Fruit fly (Drosophila melanogaster): ENCODE measurements around the gene hzg.

The hzg gene

dm6 chr3L:15982783-15983432 lies 21.6 kb downstream of the hzg start, which contains the start of the genes brm and Arl1 (continued):
- TF ChIP-seq Antp (GFP tag; optimal IDR thresholded peaks at IDR 0.05) (peak; percentile 78), bbx (GFP tag; IDR thresholded peaks at IDR 0.05; ENCODE audit: partially characterized antibody) (no peak), CG12219 (GFP tag; optimal IDR thresholded peaks at IDR 0.05) (peak; percentile 90), CG15696 (tag; optimal IDR thresholded peaks at IDR 0.05) (peak; percentile 99), Poxn (GFP tag; IDR thresholded peaks at IDR 0.05) (peak; percentile 97), gt (GFP tag; IDR thresholded peaks at IDR 0.05) (peak; percentile 98), chinmo (GFP tag; IDR thresholded peaks at IDR 0.05; ENCODE audit: partially characterized antibody) (no peak), CG6254 (GFP tag; optimal IDR thresholded peaks at IDR 0.05) (peak; percentile 93), CG32767 (GFP tag; IDR thresholded peaks at IDR 0.05) (peak; percentile 99), sr (GFP tag; IDR thresholded peaks at IDR 0.05) (peak; percentile 95), fd102C (GFP tag; optimal IDR thresholded peaks at IDR 0.05) (peak; percentile 75), CG4730 (GFP tag; IDR thresholded peaks at IDR 0.05) (peak; percentile 99), E2f1 (GFP tag; IDR thresholded peaks at IDR 0.05) (peak; percentile 99), HLH54F (GFP tag; optimal IDR thresholded peaks at IDR 0.05) (peak; percentile 91), emc (GFP tag; optimal IDR thresholded peaks at IDR 0.05) (peak; percentile 74), bsh (GFP tag; optimal IDR thresholded peaks at IDR 0.05) (peak; percentile 80 to 98), CG43689 (GFP tag; IDR thresholded peaks at IDR 0.05) (peak; percentile 96), toy (GFP tag; IDR thresholded peaks at IDR 0.05) (peak; percentile 97), Dad (GFP tag; optimal IDR thresholded peaks at IDR 0.05) (peak; percentile 90), tna (GFP tag; IDR thresholded peaks at IDR 0.05; ENCODE audit: partially characterized antibody) (no peak), Rfx (GFP tag; IDR thresholded peaks at IDR 0.05) (peak; percentile 100), tio (GFP tag; optimal IDR thresholded peaks at IDR 0.05) (peak; percentile 97), Rx (GFP tag; IDR thresholded peaks at IDR 0.05) (peak; percentile 99), unc-4 (GFP tag; IDR thresholded peaks at IDR 0.05; ENCODE audit: partially characterized antibody) (0 out of 2 replicates have a peak, but pooled peaks have one; percentile 40), Nf-YC (tag; optimal IDR thresholded peaks at IDR 0.05) (peak; percentile 94), Lpt (GFP tag; optimal IDR thresholded peaks at IDR 0.05) (no peak), CG31441 (GFP tag; IDR thresholded peaks at IDR 0.05) (peak; percentile 100), CG10654 (GFP tag; optimal IDR thresholded peaks at IDR 0.05) (peak; percentile 97), CG6765 (GFP tag; optimal IDR thresholded peaks at IDR 0.05) (peak; percentile 96), unpg (GFP tag; optimal IDR thresholded peaks at IDR 0.05) (peak; percentile 98), btn (GFP tag; optimal IDR thresholded peaks at IDR 0.05) (peak; percentile 50), Doc2 (GFP tag; IDR thresholded peaks at IDR 0.05) (peak; percentile 96), fru (optimal IDR thresholded peaks at IDR 0.05) (no peak), CG34422 (GFP tag; IDR thresholded peaks at IDR 0.05) (peak; percentile 100), CG1233 (GFP tag; optimal IDR thresholded peaks at IDR 0.05) (peak; percentile 99), CG17361 (GFP tag; IDR thresholded peaks at IDR 0.05) (peak; percentile 99), CG7963 (GFP tag; IDR thresholded peaks at IDR 0.05; ENCODE audit: partially characterized antibody) (no peak), CG17829 (tag; optimal IDR thresholded peaks at IDR 0.05) (peak; percentile 99), dpn (GFP tag; optimal IDR thresholded peaks at IDR 0.05) (peak; percentile 93 to 97), YL-1 (GFP tag; optimal IDR thresholded peaks at IDR 0.05) (peak; percentile 99), CG9215 (GFP tag; IDR thresholded peaks at IDR 0.05) (peak; percentile 99), prd (optimal IDR thresholded peaks at IDR 0.05) (no peak), prd (GFP tag; IDR thresholded peaks at IDR 0.05) (peak; percentile 99), Aef1 (GFP tag; IDR thresholded peaks at IDR 0.05) (peak; percentile 99), zen (tag; optimal IDR thresholded peaks at IDR 0.05) (peak; percentile 98), Atf-2 (GFP tag; optimal IDR thresholded peaks at IDR 0.05) (peak; percentile 73), maf-S (GFP tag; optimal IDR thresholded peaks at IDR 0.05) (peak; percentile 75), CG4707 (GFP tag; optimal IDR thresholded peaks at IDR 0.05) (peak; percentile 83), run (tag; optimal IDR thresholded peaks at IDR 0.05) (peak; percentile 80), CG11504 (tag; optimal IDR thresholded peaks at IDR 0.05) (peak; percentile 97), CG14965 (GFP tag; optimal IDR thresholded peaks at IDR 0.05; ENCODE audit: borderline replicate concordance) (no peak)
